Worm (Caenorhabditis elegans): ENCODE measurements around the gene H04J21.4.

The H04J21.4 gene

ce11 chrIII:2401126-2402123 is 33.1 kb upstream of the H04J21.4 start, which contains the start of the genes cic-1 and strm-1 (continued):
- TF ChIP-seq egl-27 (tag; optimal IDR thresholded peaks at IDR 0.05) = no peak
- TF ChIP-seq arid-1 (GFP tag; conservative IDR thresholded peaks at IDR 0.05) = no peak
- no peak for TF ChIP-seq rbr-2 (tag; optimal IDR thresholded peaks at IDR 0.05)
- TF ChIP-seq lin-39 (tag; optimal IDR thresholded peaks at IDR 0.05) = no peak
- TF ChIP-seq ztf-7 (tag; optimal IDR thresholded peaks at IDR 0.05) = no peak
- TF ChIP-seq vab-7 (GFP tag; IDR thresholded peaks at IDR 0.05) = no peak
- no peak for TF ChIP-seq F44E2.7 (GFP tag; IDR thresholded peaks at IDR 0.05)
- TF ChIP-seq ceh-20 (GFP tag; IDR thresholded peaks at IDR 0.05) = no peak
- no peak for TF ChIP-seq Y75B8A.6 (GFP tag; IDR thresholded peaks at IDR 0.05)
- peak; percentile 93 for TF ChIP-seq aha-1 (tag)
- no peak for TF ChIP-seq F49E8.2 (tag; optimal IDR thresholded peaks at IDR 0.05; ENCODE audit: borderline replicate concordance)
- no peak for TF ChIP-seq unc-130 (GFP tag; optimal IDR thresholded peaks at IDR 0.05)
- no peak for TF ChIP-seq Y105C5A.15 (GFP tag; IDR thresholded peaks at IDR 0.05)
- TF ChIP-seq ceh-62 (tag; optimal IDR thresholded peaks at IDR 0.05) = no peak
- peak; percentile 51 for TF ChIP-seq lin-38 (GFP tag; IDR thresholded peaks at IDR 0.05)
- TF ChIP-seq lin-13 (GFP tag; optimal IDR thresholded peaks at IDR 0.05) = no peak
- no peak for TF ChIP-seq php-3 (GFP tag; IDR thresholded peaks at IDR 0.05)
- no peak for TF ChIP-seq lin-1 (GFP tag; IDR thresholded peaks at IDR 0.05)
- TF ChIP-seq nhr-111 (GFP tag; optimal IDR thresholded peaks at IDR 0.05) = no peak
- TF ChIP-seq ceh-44 (GFP tag; IDR thresholded peaks at IDR 0.05) = no peak
- TF ChIP-seq ama-1 (optimal IDR thresholded peaks at IDR 0.05) = no peak
- TF ChIP-seq skn-1 (tag; optimal IDR thresholded peaks at IDR 0.05) = no peak
- TF ChIP-seq spr-3 (GFP tag; optimal IDR thresholded peaks at IDR 0.05) = no peak
- no peak for TF ChIP-seq hif-1 (tag; optimal IDR thresholded peaks at IDR 0.05)
- TF ChIP-seq dmd-8 (GFP tag; IDR thresholded peaks at IDR 0.05) = no peak
- TF ChIP-seq lin-29 (GFP tag; IDR thresholded peaks at IDR 0.05) = no peak
- no peak for TF ChIP-seq F10B5.3 (tag; optimal IDR thresholded peaks at IDR 0.05)
- no peak for TF ChIP-seq mxl-3 (GFP tag; optimal IDR thresholded peaks at IDR 0.05)
- no peak for TF ChIP-seq mxl-2 (GFP tag; conservative IDR thresholded peaks at IDR 0.05)
- peak in 1 of 2 experiments; percentile 80 for TF ChIP-seq lsy-2 (tag; optimal IDR thresholded peaks at IDR 0.05)
- no peak for TF ChIP-seq D1046.2 (GFP tag; IDR thresholded peaks at IDR 0.05)
- no peak for TF ChIP-seq lin-15B (tag; optimal IDR thresholded peaks at IDR 0.05)
- TF ChIP-seq saeg-2 (GFP tag; IDR thresholded peaks at IDR 0.05) = no peak
- TF ChIP-seq T26A8.4 (GFP tag; IDR thresholded peaks at IDR 0.05) = no peak
- peak; percentile 74 for TF ChIP-seq R02D3.7 (tag; optimal IDR thresholded peaks at IDR 0.05)
- no peak for TF ChIP-seq ceh-82 (tag; optimal IDR thresholded peaks at IDR 0.05)
- TF ChIP-seq tra-1 (GFP tag; IDR thresholded peaks at IDR 0.05) = no peak
- no peak for TF ChIP-seq nhr-6 (tag; optimal IDR thresholded peaks at IDR 0.05)
- peak; percentile 92 for TF ChIP-seq dpl-1 (GFP tag; optimal IDR thresholded peaks at IDR 0.05)
- TF ChIP-seq ztf-11 (tag; optimal IDR thresholded peaks at IDR 0.05) = no peak
- TF ChIP-seq T20F7.1 (GFP tag; optimal IDR thresholded peaks at IDR 0.05) = peak; percentile 98
- TF ChIP-seq zip-2 (tag; optimal IDR thresholded peaks at IDR 0.05) = no peak
- TF ChIP-seq dmd-9 (GFP tag; IDR thresholded peaks at IDR 0.05) = no peak
- no peak for TF ChIP-seq ceh-28 (tag; optimal IDR thresholded peaks at IDR 0.05)
- no peak for TF ChIP-seq duxl-1 (tag; optimal IDR thresholded peaks at IDR 0.05; ENCODE audit: poor library complexity)
- no peak for TF ChIP-seq sdz-12 (GFP tag; optimal IDR thresholded peaks at IDR 0.05)
- no peak for TF ChIP-seq snpc-1.2 (GFP tag; IDR thresholded peaks at IDR 0.05)
- TF ChIP-seq nhr-48 (tag; optimal IDR thresholded peaks at IDR 0.05) = no peak
- TF ChIP-seq tag-97 (GFP tag; IDR thresholded peaks at IDR 0.05) = no peak
- no peak for TF ChIP-seq zfp-3 (GFP tag; conservative IDR thresholded peaks at IDR 0.05)
